Worm (Caenorhabditis elegans): ENCODE measurements around the gene glo-4.
A peak's percentile ranks its signal among the peaks of the same experiment; 100 is the strongest.

The glo-4 gene

ce11 chrV:9197121-9197520 is 45.9 kb downstream of the glo-4 start, which contains the start of gene C24B5.4:
Gene C24B5.4 (minus strand): TSS chrV:9197326.
- TF ChIP-seq F37B4.10 (GFP tag; IDR thresholded peaks at IDR 0.05) (no peak), nhr-80 (tag; optimal IDR thresholded peaks at IDR 0.05) (peak; percentile 19)

- TF ChIP-seq lin-40 (tag; optimal IDR thresholded peaks at IDR 0.05) (no peak), dpff-1 (tag; optimal IDR thresholded peaks at IDR 0.05) (no peak), madf-6 (GFP tag; IDR thresholded peaks at IDR 0.05) (no peak), chd-7 (tag; optimal IDR thresholded peaks at IDR 0.05) (no peak), egrh-3 (GFP tag; IDR thresholded peaks at IDR 0.05) (no peak), pha-4 (tag; optimal IDR thresholded peaks at IDR 0.05) (no peak), ztf-22 (GFP tag; optimal IDR thresholded peaks at IDR 0.05) (no peak), tbp1 (GFP tag; optimal IDR thresholded peaks at IDR 0.05) (no peak), ztf-25 (GFP tag; IDR thresholded peaks at IDR 0.05) (no peak), lin-35 (GFP tag; optimal IDR thresholded peaks at IDR 0.05) (no peak), hmg-20 (GFP tag; IDR thresholded peaks at IDR 0.05) (no peak), madf-10 (tag; optimal IDR thresholded peaks at IDR 0.05) (no peak), ceh-91 (GFP tag; IDR thresholded peaks at IDR 0.05) (no peak), mes-4 (tag; optimal IDR thresholded peaks at IDR 0.05) (no peak), dox-1 (GFP tag; IDR thresholded peaks at IDR 0.05) (no peak), egl-44 (GFP tag; IDR thresholded peaks at IDR 0.05) (no peak)
Measured at ce11 chrV:9194055-9194454, 49.0 kb downstream of the glo-4 start.

ce11 chrV:9191406-9191805 is 51.6 kb downstream of the glo-4 start, which contains the start of gene sphr-1:
Gene sphr-1 (plus strand): TSS chrV:9191610.
- TF ChIP-seq hmg-1.2 (GFP tag; IDR thresholded peaks at IDR 0.05) (peak; percentile 65; the same call in 1 of the 2 replicates), madf-6 (GFP tag; IDR thresholded peaks at IDR 0.05) (no peak), ztf-26 (tag; optimal IDR thresholded peaks at IDR 0.05) (no peak), sptf-2 (GFP tag; optimal IDR thresholded peaks at IDR 0.05) (no peak)

ce11 chrV:9186028-9186427 is 57.0 kb downstream of the glo-4 start:
- no peak for TF ChIP-seq die-1 (tag; optimal IDR thresholded peaks at IDR 0.05)
- TF ChIP-seq snpc-4 (GFP tag; optimal IDR thresholded peaks at IDR 0.05): no peak
- no peak for TF ChIP-seq snpc-4 (tag; optimal IDR thresholded peaks at IDR 0.05)
- TF ChIP-seq nhr-90 (tag; optimal IDR thresholded peaks at IDR 0.05): no peak
- TF ChIP-seq madf-8 (GFP tag; conservative IDR thresholded peaks at IDR 0.05): no peak
- TF ChIP-seq mel-28 (tag; optimal IDR thresholded peaks at IDR 0.05; ENCODE audit: borderline replicate concordance): no peak
- no peak for TF ChIP-seq F23B12.7 (tag; optimal IDR thresholded peaks at IDR 0.05; ENCODE audit: insufficient read depth)
- no peak for TF ChIP-seq tbp1 (GFP tag; optimal IDR thresholded peaks at IDR 0.05)
- TF ChIP-seq C06A6.2 (GFP tag; conservative IDR thresholded peaks at IDR 0.05): no peak
- no peak for TF ChIP-seq attf-5 (GFP tag; optimal IDR thresholded peaks at IDR 0.05)
- TF ChIP-seq nfya-1 (tag; optimal IDR thresholded peaks at IDR 0.05; ENCODE audit: borderline replicate concordance, insufficient read depth): no peak
- no peak for TF ChIP-seq lin-35 (GFP tag; optimal IDR thresholded peaks at IDR 0.05)
- TF ChIP-seq atf-7 (tag; optimal IDR thresholded peaks at IDR 0.05): no peak
- TF ChIP-seq ztf-3 (GFP tag; optimal IDR thresholded peaks at IDR 0.05): no peak
